Worm (Caenorhabditis elegans) whole organism, L3 larva: ENCODE results near the gene F21C10.11.
A peak's percentile ranks its signal among the peaks of the same experiment; 100 is the strongest.

ENCODE experiments used
- R02D3.7 ChIP-seq: fragments of 150-350 bp; optimal IDR thresholded peaks from 2 replicates; lab custom pipeline; 2014; ENCODE audit warnings: missing biosample characterization, missing genetic modification characterization
- ZK546.5 ChIP-seq: sonication (generic microtip); optimal IDR thresholded peaks from 2 replicates; lab custom pipeline; 2017; ENCODE audit warnings: missing biosample characterization, missing genetic modification characterization
- aly-2 ChIP-seq: fragments of 150-350 bp; optimal IDR thresholded peaks from 2 replicates; lab custom pipeline; 2014; ENCODE audit warnings: missing biosample characterization, missing genetic modification characterization
- ama-1 ChIP-seq: fragments of 150-350 bp; optimal IDR thresholded peaks from 2 replicates; lab custom pipeline; 2018
- ceh-16 ChIP-seq: sonication (generic microtip); optimal IDR thresholded peaks from 2 replicates; lab custom pipeline; 2017; ENCODE audit warnings: missing biosample characterization, missing genetic modification characterization
- ceh-28 ChIP-seq: fragments of 150-350 bp; optimal IDR thresholded peaks from 2 replicates; lab custom pipeline; 2014; ENCODE audit warnings: missing biosample characterization, missing genetic modification reagents, missing genetic modification characterization
- ceh-82 ChIP-seq: fragments of 150-350 bp; optimal IDR thresholded peaks from 2 replicates; lab custom pipeline; 2014; ENCODE audit warnings: missing biosample characterization, missing genetic modification characterization
- ceh-9 ChIP-seq: sonication (generic microtip); optimal IDR thresholded peaks from 2 replicates; lab custom pipeline; 2018; ENCODE audit warnings: missing biosample characterization, missing genetic modification characterization
- daf-12 ChIP-seq: fragments of 150-350 bp; optimal IDR thresholded peaks from 2 replicates; lab custom pipeline; 2014; ENCODE audit warnings: missing biosample characterization, missing genetic modification reagents, missing genetic modification characterization
- egl-27 ChIP-seq: sonication (generic microtip); optimal IDR thresholded peaks from 4 replicates; lab custom pipeline; 2017; ENCODE audit warnings: missing biosample characterization, missing genetic modification reagents, missing genetic modification characterization
- egl-5 ChIP-seq: fragments of 150-350 bp; optimal IDR thresholded peaks from 2 replicates; lab custom pipeline; 2017; ENCODE audit warnings: missing biosample characterization, missing genetic modification reagents, missing genetic modification characterization, inconsistent platforms
- elt-1 ChIP-seq: fragments of 150-350 bp; optimal IDR thresholded peaks from 2 replicates; lab custom pipeline; 2014; ENCODE audit warnings: missing biosample characterization, missing genetic modification characterization
- elt-2 ChIP-seq: sonication (generic microtip); optimal IDR thresholded peaks from 2 replicates; lab custom pipeline; 2016; ENCODE audit warnings: missing genetic modification reagents, mild to moderate bottlenecking, missing genetic modification characterization, missing compliant biosample characterization
- elt-3 ChIP-seq, 3 experiments: fragments of 150-350 bp in 1 of 3; sonication (generic microtip) in 2 of 3; optimal IDR thresholded peaks; 2 replicates in 2 of 3; 4 replicates in 1 of 3; lab custom pipeline; 2014 to 2017; ENCODE audit warnings: missing biosample characterization in 3 of 3, missing genetic modification characterization in 3 of 3
- eor-1 ChIP-seq, 2 experiments: fragments of 150-350 bp; optimal IDR thresholded peaks; 2 replicates each; lab custom pipeline; 2014 to 2018; ENCODE audit warnings: missing biosample characterization in 2 of 2, missing genetic modification characterization in 2 of 2
- fkh-10 ChIP-seq: sonication (generic microtip); optimal IDR thresholded peaks from 2 replicates; lab custom pipeline; 2017; ENCODE audit warnings: missing biosample characterization, missing genetic modification reagents, missing genetic modification characterization
- fkh-2 ChIP-seq: fragments of 150-350 bp; optimal IDR thresholded peaks from 2 replicates; lab custom pipeline; 2014; ENCODE audit warnings: missing biosample characterization, missing genetic modification reagents, missing genetic modification characterization
- fos-1 ChIP-seq: fragments of 150-350 bp; optimal IDR thresholded peaks from 2 replicates; lab custom pipeline; 2014; ENCODE audit warnings: missing biosample characterization, missing genetic modification characterization
- hmg-11 ChIP-seq: sonication (generic microtip); optimal IDR thresholded peaks from 2 replicates; lab custom pipeline; 2016; ENCODE audit warnings: missing genetic modification characterization, missing compliant biosample characterization
- jun-1 ChIP-seq: fragments of 150-350 bp; optimal IDR thresholded peaks from 2 replicates; lab custom pipeline; 2014; ENCODE audit warnings: missing biosample characterization, missing genetic modification reagents, missing genetic modification characterization
- lin-15B ChIP-seq: fragments of 150-350 bp; optimal IDR thresholded peaks from 2 replicates; lab custom pipeline; 2014; ENCODE audit warnings: missing biosample characterization, missing genetic modification characterization
- lin-39 ChIP-seq: fragments of 150-350 bp; optimal IDR thresholded peaks from 2 replicates; lab custom pipeline; 2018; ENCODE audit warnings: missing biosample characterization, missing genetic modification reagents, missing genetic modification characterization
- lsy-12 ChIP-seq: sonication (generic microtip); optimal IDR thresholded peaks from 2 replicates; lab custom pipeline; 2016; ENCODE audit warnings: mild to moderate bottlenecking, missing genetic modification characterization, missing compliant biosample characterization
- mdl-1 ChIP-seq: fragments of 150-350 bp; optimal IDR thresholded peaks from 2 replicates; lab custom pipeline; 2014; ENCODE audit warnings: missing biosample characterization, missing genetic modification characterization
- mml-1 ChIP-seq: fragments of 150-350 bp; sonication (generic microtip); optimal IDR thresholded peaks from 3 replicates; lab custom pipeline; 2014; ENCODE audit warnings: missing biosample characterization, missing genetic modification characterization
- nfya-1 ChIP-seq: sonication (generic microtip); optimal IDR thresholded peaks from 2 replicates; lab custom pipeline; 2017; ENCODE audit warnings: missing genetic modification characterization, mild to moderate bottlenecking, missing compliant biosample characterization, antibody characterized with exemption, moderate library complexity; ENCODE audit not compliant: insufficient read depth
- nhr-11 ChIP-seq: fragments of 150-350 bp; optimal IDR thresholded peaks from 2 replicates; lab custom pipeline; 2014; ENCODE audit warnings: missing biosample characterization, missing genetic modification characterization
- nhr-12 ChIP-seq: fragments of 150-350 bp; optimal IDR thresholded peaks from 2 replicates; lab custom pipeline; 2014; ENCODE audit warnings: missing biosample characterization, missing genetic modification characterization
- nhr-23 ChIP-seq: fragments of 150-350 bp; optimal IDR thresholded peaks from 2 replicates; lab custom pipeline; 2014; ENCODE audit warnings: missing biosample characterization, missing genetic modification reagents, missing genetic modification characterization
- nhr-237 ChIP-seq: fragments of 150-350 bp; optimal IDR thresholded peaks from 2 replicates; lab custom pipeline; 2014; ENCODE audit warnings: missing biosample characterization, missing genetic modification characterization
- nhr-25 ChIP-seq: sonication (generic microtip); optimal IDR thresholded peaks from 2 replicates; lab custom pipeline; 2017; ENCODE audit warnings: missing biosample characterization, missing genetic modification characterization
- nhr-28 ChIP-seq: fragments of 150-350 bp; optimal IDR thresholded peaks from 2 replicates; lab custom pipeline; 2014; ENCODE audit warnings: missing biosample characterization, missing genetic modification characterization
- nhr-43 ChIP-seq: sonication (generic microtip); optimal IDR thresholded peaks from 2 replicates; lab custom pipeline; 2016; ENCODE audit warnings: mild to moderate bottlenecking, missing genetic modification characterization, missing compliant biosample characterization; ENCODE audit not compliant: poor library complexity, severe bottlenecking
- nhr-67 ChIP-seq: fragments of 150-350 bp; optimal IDR thresholded peaks from 2 replicates; lab custom pipeline; 2014; ENCODE audit warnings: missing biosample characterization, missing genetic modification characterization
- nhr-76 ChIP-seq: fragments of 150-350 bp; sonication (generic microtip); optimal IDR thresholded peaks from 5 replicates; lab custom pipeline; 2014; ENCODE audit warnings: missing biosample characterization, missing genetic modification characterization
- nhr-77 ChIP-seq: fragments of 150-350 bp; optimal IDR thresholded peaks from 2 replicates; lab custom pipeline; 2014; ENCODE audit warnings: missing biosample characterization, missing genetic modification characterization
- pha-4 ChIP-seq: fragments of 150-350 bp; optimal IDR thresholded peaks from 2 replicates; lab custom pipeline; 2014; ENCODE audit warnings: missing biosample characterization, missing genetic modification reagents, missing genetic modification characterization
- pqm-1 ChIP-seq: fragments of 150-350 bp; optimal IDR thresholded peaks from 2 replicates; lab custom pipeline; 2017; ENCODE audit warnings: missing biosample characterization, missing genetic modification characterization, inconsistent platforms
- sea-2 ChIP-seq: fragments of 150-350 bp; sonication (generic microtip); optimal IDR thresholded peaks from 4 replicates; lab custom pipeline; 2014; ENCODE audit warnings: missing biosample characterization, missing genetic modification reagents, missing genetic modification characterization
- skn-1 ChIP-seq: fragments of 150-350 bp; optimal IDR thresholded peaks from 2 replicates; lab custom pipeline; 2014; ENCODE audit warnings: missing biosample characterization, missing genetic modification characterization
- snpc-4 ChIP-seq: fragments of 150-350 bp; optimal IDR thresholded peaks from 2 replicates; lab custom pipeline; 2014; ENCODE audit warnings: missing biosample characterization, missing genetic modification characterization
- tbx-2 ChIP-seq: sonication (generic microtip); optimal IDR thresholded peaks from 2 replicates; lab custom pipeline; 2016; ENCODE audit warnings: mild to moderate bottlenecking, missing genetic modification characterization, missing compliant biosample characterization
- unc-39 ChIP-seq: sonication (generic microtip); optimal IDR thresholded peaks from 4 replicates; lab custom pipeline; 2017; ENCODE audit warnings: missing biosample characterization, missing genetic modification characterization
- unc-62 ChIP-seq: fragments of 150-350 bp; sonication (generic microtip); optimal IDR thresholded peaks from 4 replicates; lab custom pipeline; 2014; ENCODE audit warnings: missing biosample characterization, missing genetic modification reagents, missing genetic modification characterization
- zag-1 ChIP-seq: fragments of 150-350 bp; optimal IDR thresholded peaks from 2 replicates; lab custom pipeline; 2014; ENCODE audit warnings: missing biosample characterization, missing genetic modification characterization
- ztf-11 ChIP-seq: fragments of 150-350 bp; optimal IDR thresholded peaks from 2 replicates; lab custom pipeline; 2014; ENCODE audit warnings: missing biosample characterization, missing genetic modification characterization
- ztf-4 ChIP-seq: fragments of 150-350 bp; optimal IDR thresholded peaks from 2 replicates; lab custom pipeline; 2014; ENCODE audit warnings: missing biosample characterization, missing genetic modification characterization

Gene F21C10.11

DNA sequence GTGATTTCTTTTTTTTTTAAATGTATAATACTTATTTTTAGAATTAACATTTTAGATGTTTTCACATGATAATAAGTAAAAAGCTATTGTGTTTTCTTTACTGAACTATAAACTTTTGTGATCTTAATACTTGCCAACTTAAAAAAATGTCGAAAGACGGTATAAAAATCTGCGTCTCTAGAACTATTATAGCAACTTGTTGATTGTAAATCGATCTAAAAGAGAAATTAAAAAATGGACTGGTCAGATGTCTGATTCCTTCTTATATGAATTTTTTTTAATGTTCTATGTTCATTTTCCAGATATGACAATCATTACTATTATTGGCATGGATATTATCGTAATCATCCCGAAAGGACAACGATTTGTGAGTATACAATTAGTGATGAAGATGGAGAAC is 4.5 kb downstream of the F21C10.11 start, which contains the start of gene F21C10.3:
TSS of gene F21C10.3 (plus strand) at position 301 of the 400 bp plus-strand sequence.
- no peak for TF ChIP-seq nhr-23
- no peak for TF ChIP-seq jun-1 (tag; lab: Kevin White, UChicago)
- TF ChIP-seq sea-2 (GFP tag; lab: Kevin White, UChicago), result no peak
- no peak for TF ChIP-seq tbx-2 (tag; lab: Kevin White, UChicago)
- no peak for TF ChIP-seq ama-1
- no peak for TF ChIP-seq eor-1 (tag; optimal IDR thresholded peaks at IDR 0.05; lab: Kevin White, UChicago)
- no peak for TF ChIP-seq ceh-9 (tag; lab: Kevin White, UChicago)
- no peak for TF ChIP-seq lin-15B (tag; lab: Kevin White, UChicago)
- no peak for TF ChIP-seq ceh-28 (tag; lab: Kevin White, UChicago)
- no peak for TF ChIP-seq nfya-1
- no peak for TF ChIP-seq nhr-237
- TF ChIP-seq unc-62 (GFP tag; lab: Kevin White, UChicago), result no peak
- no peak for TF ChIP-seq mdl-1 (tag; lab: Kevin White, UChicago)
- no peak for TF ChIP-seq daf-12 (tag; lab: Kevin White, UChicago)
- no peak for TF ChIP-seq nhr-28
- no peak for TF ChIP-seq nhr-43
- TF ChIP-seq ZK546.5 (tag; lab: Kevin White, UChicago), result no peak
- TF ChIP-seq R02D3.7 (tag; lab: Kevin White, UChicago), result no peak

DNA sequence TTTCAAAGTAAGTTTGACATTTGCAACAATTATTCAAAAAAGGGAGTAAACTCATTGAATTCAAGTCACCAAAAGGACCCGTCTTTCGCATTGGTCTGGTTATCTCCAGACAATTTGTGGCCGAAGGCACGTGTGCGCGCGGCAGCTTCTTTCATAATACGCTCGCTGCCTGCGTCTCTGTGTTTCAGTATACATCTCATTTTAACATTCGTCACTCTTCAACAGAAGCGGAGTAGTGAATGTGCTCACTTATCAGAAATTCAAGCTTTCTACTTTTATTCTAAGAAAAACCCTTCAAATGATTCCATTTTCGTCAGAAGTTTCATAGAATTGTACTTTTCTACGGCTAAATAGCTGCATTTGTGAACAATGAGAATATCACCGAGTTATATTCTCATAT is 5.3 kb downstream of the F21C10.11 start:
- TF ChIP-seq nfya-1, result peak; percentile 73
- TF ChIP-seq nhr-237, result no peak
- TF ChIP-seq lsy-12, result no peak
- TF ChIP-seq ceh-9 (tag; lab: Kevin White, UChicago), result no peak
- no peak for TF ChIP-seq nhr-12 (tag; lab: Kevin White, UChicago)
- TF ChIP-seq ZK546.5 (tag; lab: Kevin White, UChicago), result no peak
- TF ChIP-seq mml-1 (tag; lab: Kevin White, UChicago), result no peak
- TF ChIP-seq ceh-16, result no peak
- TF ChIP-seq nhr-76 (tag; lab: Kevin White, UChicago), result no peak
- TF ChIP-seq tbx-2 (tag; lab: Kevin White, UChicago), result no peak
- no peak for TF ChIP-seq nhr-23
- TF ChIP-seq R02D3.7 (tag; lab: Kevin White, UChicago), result no peak
- no peak for TF ChIP-seq jun-1 (tag; lab: Kevin White, UChicago)
- TF ChIP-seq fos-1 (tag; lab: Kevin White, UChicago), result no peak
- TF ChIP-seq nhr-67 (tag; lab: Kevin White, UChicago), result no peak
- no peak for TF ChIP-seq pqm-1 (tag; lab: Kevin White, UChicago)
- TF ChIP-seq fkh-10 (GFP tag; lab: Kevin White, UChicago), result peak; percentile 69
- TF ChIP-seq ceh-28 (tag; lab: Kevin White, UChicago), result no peak
- no peak for TF ChIP-seq unc-62 (GFP tag; lab: Kevin White, UChicago)
- no peak for TF ChIP-seq nhr-28
- TF ChIP-seq nhr-77, result no peak
- no peak for TF ChIP-seq aly-2 (tag; lab: Kevin White, UChicago)
- TF ChIP-seq sea-2 (GFP tag; lab: Kevin White, UChicago), result no peak
- TF ChIP-seq nhr-11, result peak; percentile 82
- no peak for TF ChIP-seq unc-39 (tag; lab: Kevin White, UChicago)
- peak; percentile 2 for TF ChIP-seq elt-2 (tag; lab: Kevin White, UChicago)
- no peak for TF ChIP-seq fkh-2 (tag; lab: Kevin White, UChicago)
- no peak for TF ChIP-seq zag-1 (tag; lab: Kevin White, UChicago)
- no peak for TF ChIP-seq skn-1
- no peak for TF ChIP-seq daf-12 (tag; lab: Kevin White, UChicago)
- TF ChIP-seq egl-27 (tag; lab: Kevin White, UChicago), result no peak
- no peak for TF ChIP-seq hmg-11 (tag; lab: Kevin White, UChicago)
- TF ChIP-seq nhr-25 (tag; lab: Kevin White, UChicago), result no peak
- TF ChIP-seq lin-15B (tag; lab: Kevin White, UChicago), result peak; percentile 16
- no peak for TF ChIP-seq pha-4 (tag; lab: Kevin White, UChicago)
- TF ChIP-seq ztf-4 (tag; lab: Kevin White, UChicago), result no peak
- TF ChIP-seq elt-3 (tag; optimal IDR thresholded peaks at IDR 0.05; lab: Kevin White, UChicago), result no peak
- TF ChIP-seq elt-1 (tag; lab: Kevin White, UChicago), result no peak
- TF ChIP-seq eor-1 (tag; optimal IDR thresholded peaks at IDR 0.05; lab: Kevin White, UChicago), result no peak
- TF ChIP-seq egl-5 (tag; lab: Kevin White, UChicago), result no peak
- no peak for TF ChIP-seq ztf-11 (tag; lab: Kevin White, UChicago)
- TF ChIP-seq ceh-82 (tag; lab: Kevin White, UChicago), result no peak
- peak; percentile 41 for TF ChIP-seq snpc-4 (tag; lab: Kevin White, UChicago)
- peak; percentile 81 for TF ChIP-seq mdl-1 (tag; lab: Kevin White, UChicago)
- peak; percentile 36 for TF ChIP-seq lin-39
